Worm (Caenorhabditis elegans): ENCODE data around the gene C44B7.5.

C44B7.5 gene

DNA sequence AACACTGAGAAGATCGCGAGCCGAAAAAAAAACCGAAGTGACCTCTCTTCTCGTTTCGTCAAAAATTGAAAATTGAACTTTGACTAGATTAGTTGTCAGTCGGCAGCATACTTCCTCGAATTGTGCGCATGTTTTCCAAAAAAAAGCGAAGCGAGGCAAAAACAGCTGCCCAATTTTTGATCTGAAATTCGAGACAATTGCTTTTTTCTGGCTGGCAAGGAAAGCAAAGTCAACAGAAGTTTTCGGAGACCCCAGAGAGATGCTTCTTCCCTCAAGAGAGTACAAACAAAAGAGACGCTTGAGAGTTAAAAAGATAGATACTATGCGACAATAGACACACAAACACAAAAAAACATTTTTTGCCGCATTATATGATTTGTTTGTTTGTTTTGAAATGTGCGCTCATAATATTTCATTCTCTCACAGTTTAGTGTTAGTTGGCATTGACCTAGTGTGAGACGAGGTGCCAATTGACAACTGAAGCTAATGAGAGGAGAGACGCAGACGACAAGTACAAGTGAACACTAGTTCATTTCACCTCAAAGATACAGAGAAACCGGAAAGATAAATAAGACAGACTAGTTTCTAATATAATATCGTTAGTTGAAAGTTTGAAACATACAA lies 36.3 kb downstream of the C44B7.5 start (continued):
- TF ChIP-seq lin-39 (tag; optimal IDR thresholded peaks at IDR 0.05) (no peak), aha-1 (tag) (peak; percentile 94), mep-1 (tag; optimal IDR thresholded peaks at IDR 0.05) (peak; percentile 17), F49E8.2 (tag; optimal IDR thresholded peaks at IDR 0.05; ENCODE audit: borderline replicate concordance) (no peak), Y75B8A.6 (GFP tag; IDR thresholded peaks at IDR 0.05) (no peak), duxl-1 (tag; optimal IDR thresholded peaks at IDR 0.05; ENCODE audit: poor library complexity) (no peak), mdt-29 (GFP tag; IDR thresholded peaks at IDR 0.05) (no peak), fkh-10 (GFP tag; optimal IDR thresholded peaks at IDR 0.05) (no peak), zip-11 (GFP tag; IDR thresholded peaks at IDR 0.05) (no peak), snpc-4 (tag; optimal IDR thresholded peaks at IDR 0.05) (no peak), F44E2.7 (GFP tag; IDR thresholded peaks at IDR 0.05) (no peak), mxl-2 (GFP tag; conservative IDR thresholded peaks at IDR 0.05) (no peak), Y5F2A.4 (GFP tag; optimal IDR thresholded peaks at IDR 0.05) (no peak), ceh-20 (GFP tag; IDR thresholded peaks at IDR 0.05) (no peak), mxl-3 (GFP tag; optimal IDR thresholded peaks at IDR 0.05) (no peak), Y105C5A.15 (GFP tag; IDR thresholded peaks at IDR 0.05) (no peak), lir-3 (tag; optimal IDR thresholded peaks at IDR 0.05) (no peak), hmg-1.1 (GFP tag; IDR thresholded peaks at IDR 0.05) (no peak), madf-5 (GFP tag; IDR thresholded peaks at IDR 0.05) (no peak), spr-1 (tag; optimal IDR thresholded peaks at IDR 0.05) (no peak), sdz-12 (GFP tag; optimal IDR thresholded peaks at IDR 0.05) (no peak), hlh-11 (tag; optimal IDR thresholded peaks at IDR 0.05) (no peak), R02D3.7 (tag; optimal IDR thresholded peaks at IDR 0.05) (no peak), T26A8.4 (GFP tag; IDR thresholded peaks at IDR 0.05) (no peak), lin-15B (tag; optimal IDR thresholded peaks at IDR 0.05) (no peak), arid-1 (GFP tag; conservative IDR thresholded peaks at IDR 0.05) (no peak), ztf-7 (tag; optimal IDR thresholded peaks at IDR 0.05) (no peak), set-16 (GFP tag; IDR thresholded peaks at IDR 0.05) (no peak), nhr-25 (tag; optimal IDR thresholded peaks at IDR 0.05; ENCODE audit: borderline replicate concordance, insufficient read depth) (no peak), nhr-6 (tag; optimal IDR thresholded peaks at IDR 0.05) (peak; percentile 8), ctbp-1 (GFP tag; IDR thresholded peaks at IDR 0.05) (no peak), vab-7 (GFP tag; IDR thresholded peaks at IDR 0.05) (no peak), tag-97 (GFP tag; IDR thresholded peaks at IDR 0.05) (no peak), ZK337.2 (GFP tag; IDR thresholded peaks at IDR 0.05) (no peak)

DNA sequence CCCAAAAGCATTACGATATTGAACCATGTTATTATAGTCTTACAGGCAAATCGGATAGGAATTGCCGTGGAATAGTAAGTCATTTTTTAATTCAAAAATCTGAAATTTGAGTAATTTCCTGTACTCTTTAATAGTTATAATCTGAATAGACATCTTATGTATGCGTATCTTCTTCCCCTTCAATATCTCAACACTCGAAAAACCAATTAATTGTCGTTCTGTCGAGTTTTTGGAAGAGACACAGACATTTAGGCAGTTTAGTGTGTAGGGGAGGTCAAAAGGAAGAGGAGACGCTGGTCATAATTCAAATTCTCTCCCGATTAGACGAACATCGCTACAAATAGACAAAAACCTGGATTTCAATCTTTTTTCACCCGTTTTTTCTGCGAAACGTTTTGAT lies 36.9 kb downstream of the C44B7.5 start:
- no peak for TF ChIP-seq snpc-1.2 (GFP tag; IDR thresholded peaks at IDR 0.05)
- no peak for TF ChIP-seq dmd-6 (GFP tag; IDR thresholded peaks at IDR 0.05)
- TF ChIP-seq nhr-11 (tag; optimal IDR thresholded peaks at IDR 0.05): no peak
- TF ChIP-seq saeg-2 (GFP tag; IDR thresholded peaks at IDR 0.05): no peak
- TF ChIP-seq lin-15B (tag; optimal IDR thresholded peaks at IDR 0.05): no peak
- TF ChIP-seq Y48G9A.11 (GFP tag; IDR thresholded peaks at IDR 0.05): no peak
- no peak for TF ChIP-seq nhr-48 (tag; optimal IDR thresholded peaks at IDR 0.05)
- TF ChIP-seq unc-62 (GFP tag; optimal IDR thresholded peaks at IDR 0.05 in 1 of 2): peak in 1 of 2 experiments; percentile 98
- TF ChIP-seq unc-62 (tag; optimal IDR thresholded peaks at IDR 0.05): no peak
- TF ChIP-seq pha-4 (GFP tag; IDR thresholded peaks at IDR 0.05): no peak
- TF ChIP-seq pha-4 (tag; optimal IDR thresholded peaks at IDR 0.05): no peak
- no peak for TF ChIP-seq daf-16 (GFP tag; optimal IDR thresholded peaks at IDR 0.05)
- TF ChIP-seq daf-16 (tag; optimal IDR thresholded peaks at IDR 0.05): no peak
- peak; percentile 17 for TF ChIP-seq hlh-30 (tag; optimal IDR thresholded peaks at IDR 0.05; ENCODE audit: insufficient read depth)
- TF ChIP-seq attf-4 (tag; optimal IDR thresholded peaks at IDR 0.05): no peak
- no peak for TF ChIP-seq R02D3.7 (tag; optimal IDR thresholded peaks at IDR 0.05)
- TF ChIP-seq nhr-41 (GFP tag; IDR thresholded peaks at IDR 0.05): no peak
- peak; percentile 33 for TF ChIP-seq dve-1 (tag; optimal IDR thresholded peaks at IDR 0.05; ENCODE audit: insufficient read depth)
- TF ChIP-seq lsy-2 (tag; optimal IDR thresholded peaks at IDR 0.05): peak in 1 of 2 experiments; percentile 50
- no peak for TF ChIP-seq ztf-7 (tag; optimal IDR thresholded peaks at IDR 0.05)
- TF ChIP-seq lin-1 (GFP tag; IDR thresholded peaks at IDR 0.05): no peak
- no peak for TF ChIP-seq lin-29 (GFP tag; IDR thresholded peaks at IDR 0.05)
